Worm (Caenorhabditis elegans): ENCODE data around the gene tag-120.
A peak's percentile ranks its signal among the peaks of the same experiment; 100 is the strongest.

Gene tag-120

DNA sequence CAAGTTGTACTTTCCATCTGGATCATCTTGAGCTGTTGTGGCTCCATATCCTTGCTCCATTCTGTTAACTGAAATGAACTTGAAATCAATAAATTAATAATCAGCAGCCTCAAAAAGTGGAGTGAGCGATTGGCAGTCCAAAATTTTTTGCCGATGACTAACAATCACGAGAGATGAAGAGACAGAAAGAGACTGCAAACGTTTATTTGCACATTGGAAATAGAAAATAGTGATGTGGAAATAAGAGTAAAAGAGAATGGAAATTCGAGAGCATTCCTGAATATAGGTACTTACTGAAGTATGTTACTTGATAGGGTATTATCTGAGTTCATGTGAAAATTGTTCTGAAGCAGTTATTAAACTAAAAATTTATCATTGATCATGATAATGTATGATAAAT lies at the start of gene tag-120:
Gene tag-120 (minus strand): TSS at position 68 of the 400 bp plus-strand sequence.
- TF ChIP-seq nhr-80 (tag; optimal IDR thresholded peaks at IDR 0.05): peak; percentile 49
- TF ChIP-seq let-526 (GFP tag; IDR thresholded peaks at IDR 0.05): no peak

DNA sequence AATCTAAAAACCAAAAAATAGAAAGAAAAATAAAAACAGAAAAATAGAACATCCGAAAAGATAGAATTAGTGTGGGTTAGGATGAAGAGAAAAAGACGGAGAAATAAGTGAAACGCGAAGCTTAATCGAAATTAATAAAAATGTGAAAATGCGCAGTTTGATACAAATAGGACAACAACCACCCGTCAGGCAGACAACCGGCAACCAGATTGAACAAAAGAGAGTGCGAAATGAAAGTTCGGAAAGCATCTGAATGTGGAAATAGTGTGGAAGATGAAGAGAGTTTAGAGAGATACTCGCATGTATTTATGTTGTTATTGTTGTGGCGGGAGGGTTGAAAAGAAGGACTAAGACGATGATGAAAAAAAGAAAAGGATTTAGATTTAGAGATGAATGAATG lies 48.8 kb upstream of the tag-120 start:
- no peak for TF ChIP-seq hrde-1 (tag; optimal IDR thresholded peaks at IDR 0.05; ENCODE audit: borderline replicate concordance)
- TF ChIP-seq repo-1 (tag; optimal IDR thresholded peaks at IDR 0.05): no peak
- TF ChIP-seq madf-3 (GFP tag; IDR thresholded peaks at IDR 0.05): no peak
- TF ChIP-seq him-1 (tag; optimal IDR thresholded peaks at IDR 0.05): no peak
- no peak for TF ChIP-seq nhr-27 (tag; optimal IDR thresholded peaks at IDR 0.05)

DNA sequence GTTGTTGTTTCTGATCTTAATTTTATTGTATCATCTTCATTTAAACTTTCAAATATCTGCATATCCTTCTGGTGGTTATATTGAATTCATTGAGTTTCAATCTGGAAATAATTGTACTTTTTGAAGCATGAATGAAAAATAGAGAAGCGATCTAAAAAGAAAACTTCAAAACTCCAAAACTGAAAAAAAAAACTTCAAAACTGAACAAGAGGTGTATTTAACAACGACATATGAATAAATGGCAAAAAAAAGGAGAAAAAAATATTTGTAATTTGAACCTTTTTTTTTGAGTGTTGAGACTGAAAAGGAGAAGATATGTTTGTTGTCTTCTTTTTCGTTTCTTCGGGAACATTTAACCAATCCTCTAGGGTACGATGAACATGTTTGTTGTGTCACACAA lies 48.3 kb upstream of the tag-120 start, which contains the start of gene F58E6.11:
Gene F58E6.11 (minus strand): TSS at position 101 of the 400 bp plus-strand sequence.
- TF ChIP-seq B0035.1 (tag; optimal IDR thresholded peaks at IDR 0.05) (no peak), ztf-22 (GFP tag; optimal IDR thresholded peaks at IDR 0.05) (no peak), ztf-3 (GFP tag; optimal IDR thresholded peaks at IDR 0.05) (no peak), nhr-80 (tag; optimal IDR thresholded peaks at IDR 0.05) (no peak), pha-4 (tag; optimal IDR thresholded peaks at IDR 0.05) (no peak)

DNA sequence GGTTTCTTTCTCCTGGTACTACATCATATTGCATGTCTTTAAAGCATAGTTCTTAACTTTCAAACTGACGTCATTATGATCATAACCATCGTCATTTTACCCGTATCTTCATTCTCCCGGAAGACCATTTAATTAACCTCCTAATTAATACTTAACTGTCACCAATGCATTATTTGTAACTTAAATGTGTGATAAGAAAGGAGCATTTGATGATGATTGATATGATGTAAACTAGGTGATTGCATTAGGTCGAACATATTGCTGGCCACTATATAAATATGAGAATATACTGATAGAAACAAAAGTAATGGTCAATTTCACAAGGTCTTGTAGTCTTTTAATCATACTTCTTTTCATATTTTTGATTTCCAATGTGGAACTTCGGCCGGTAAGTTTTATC lies 46.6 kb upstream of the tag-120 start, which contains the start of gene hrg-3:
Gene hrg-3 (plus strand): TSS at position 227 of the 400 bp plus-strand sequence.
- TF ChIP-seq nhr-80 (tag; optimal IDR thresholded peaks at IDR 0.05): peak; percentile 72
- peak; percentile 18 for TF ChIP-seq unc-62 (GFP tag; optimal IDR thresholded peaks at IDR 0.05)
- TF ChIP-seq ceh-100 (GFP tag; IDR thresholded peaks at IDR 0.05): no peak

DNA sequence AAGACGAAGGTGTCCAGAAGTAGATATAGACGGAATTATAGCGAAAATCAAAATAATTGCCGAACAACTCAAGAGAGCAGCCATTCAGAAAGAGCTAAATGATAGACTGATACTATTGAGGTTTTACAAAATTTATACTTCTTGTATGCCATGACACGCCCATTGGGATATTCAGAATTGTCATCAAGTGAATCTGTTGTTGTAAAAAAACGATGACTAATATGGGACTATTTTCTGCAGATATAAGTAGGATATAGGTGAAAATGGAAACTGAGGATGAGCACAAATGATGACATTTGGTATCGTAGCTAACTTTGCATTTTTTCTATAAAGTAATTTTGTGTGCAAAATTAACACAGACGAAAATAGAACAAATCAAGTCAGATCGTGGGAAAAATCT lies 46.1 kb upstream of the tag-120 start, which contains the start of gene F58E6.8:
Gene F58E6.8 (minus strand): TSS at position 101 of the 400 bp plus-strand sequence.
- no peak for TF ChIP-seq atf-7 (tag; optimal IDR thresholded peaks at IDR 0.05)
- no peak for TF ChIP-seq mes-4 (tag; optimal IDR thresholded peaks at IDR 0.05)
- TF ChIP-seq rcor-1 (GFP tag; IDR thresholded peaks at IDR 0.05): no peak
- TF ChIP-seq nhr-179 (tag; optimal IDR thresholded peaks at IDR 0.05): no peak
- TF ChIP-seq Y79H2A.3 (GFP tag; conservative IDR thresholded peaks at IDR 0.05): no peak
- TF ChIP-seq mcd-1 (GFP tag; IDR thresholded peaks at IDR 0.05): no peak
- no peak for TF ChIP-seq let-607 (tag; optimal IDR thresholded peaks at IDR 0.05)
- TF ChIP-seq F52B5.7 (tag; optimal IDR thresholded peaks at IDR 0.05): no peak
- no peak for TF ChIP-seq Y95B8A.8 (GFP tag; IDR thresholded peaks at IDR 0.05)
- no peak for TF ChIP-seq lir-1 (GFP tag; conservative IDR thresholded peaks at IDR 0.05)

DNA sequence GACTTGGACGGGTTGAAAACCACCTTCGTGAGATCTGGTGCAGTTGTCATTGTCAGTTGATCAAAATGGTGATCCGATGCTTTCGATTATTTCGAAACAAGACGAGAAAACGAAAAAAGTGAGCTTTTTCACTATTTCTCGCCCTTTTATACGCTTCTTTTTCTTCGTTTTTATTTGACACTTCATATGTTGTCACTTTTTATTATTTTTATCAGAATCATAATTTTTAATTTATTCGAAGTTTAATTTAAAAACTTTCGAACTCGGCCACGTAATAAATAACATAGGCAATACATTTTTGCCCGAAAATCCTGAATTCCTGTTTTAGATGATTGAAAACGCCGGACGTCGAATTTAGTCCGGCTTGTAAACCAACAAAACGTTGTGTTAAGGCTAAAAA lies 44.8 kb upstream of the tag-120 start, which contains the start of gene F58E6.5:
Gene F58E6.5 (minus strand): TSS at position 101 of the 400 bp plus-strand sequence.
- TF ChIP-seq D2030.7 (GFP tag; IDR thresholded peaks at IDR 0.05) (no peak), B0019.2 (GFP tag; conservative IDR thresholded peaks at IDR 0.05) (no peak), pbrm-1 (GFP tag; IDR thresholded peaks at IDR 0.05) (no peak)

DNA sequence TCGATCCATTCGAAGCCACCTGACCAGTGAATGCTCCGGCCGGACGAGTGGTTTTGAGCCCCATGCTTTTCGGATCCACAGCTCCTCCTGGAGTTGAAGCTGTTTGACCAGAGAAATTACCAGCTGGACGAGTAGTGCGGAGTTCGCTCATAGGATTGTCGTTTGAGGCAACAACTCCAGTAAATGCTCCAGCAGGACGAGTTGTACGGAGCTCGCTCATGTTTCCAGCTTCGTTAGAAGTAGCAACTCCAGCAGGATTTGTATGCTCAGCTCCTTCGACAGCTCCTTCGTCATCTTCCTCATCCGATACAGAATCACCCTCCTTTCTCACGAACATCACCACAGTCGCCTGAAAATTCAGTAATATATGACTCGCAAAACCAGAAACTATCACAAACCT lies 43.9 kb upstream of the tag-120 start:
- TF ChIP-seq bed-1 (GFP tag; IDR thresholded peaks at IDR 0.05): no peak
- no peak for TF ChIP-seq dox-1 (GFP tag; IDR thresholded peaks at IDR 0.05)
- no peak for TF ChIP-seq rcor-1 (GFP tag; IDR thresholded peaks at IDR 0.05)
- no peak for TF ChIP-seq sptf-2 (GFP tag; optimal IDR thresholded peaks at IDR 0.05)
- TF ChIP-seq hmg-1.2 (GFP tag; IDR thresholded peaks at IDR 0.05): no peak
- TF ChIP-seq ceh-58 (GFP tag; IDR thresholded peaks at IDR 0.05): no peak
- no peak for TF ChIP-seq mes-4 (tag; optimal IDR thresholded peaks at IDR 0.05)
- no peak for TF ChIP-seq mxl-1 (tag; optimal IDR thresholded peaks at IDR 0.05)
- no peak for TF ChIP-seq C17E4.6 (GFP tag; IDR thresholded peaks at IDR 0.05)
- no peak for TF ChIP-seq Y95B8A.8 (GFP tag; IDR thresholded peaks at IDR 0.05)
- TF ChIP-seq nhr-90 (tag; optimal IDR thresholded peaks at IDR 0.05): no peak

All from whole organism, young adult.